Worm (Caenorhabditis elegans) whole organism, late embryonic: ENCODE data around the gene wht-2.

Experiments used
- C08G9.2 ChIP-seq: sonication (generic microtip); optimal IDR thresholded peaks from 2 replicates; lab custom pipeline; 2016; ENCODE audit warnings: mild to moderate bottlenecking, missing genetic modification characterization, moderate library complexity, missing compliant biosample characterization
- ama-1 ChIP-seq: fragments of 150-350 bp; optimal IDR thresholded peaks from 2 replicates; lab custom pipeline; 2014
- ceh-14 ChIP-seq: sonication (generic microtip); optimal IDR thresholded peaks from 2 replicates; lab custom pipeline; 2016; ENCODE audit warnings: missing genotype, missing genetic modification characterization, missing compliant biosample characterization
- ceh-24 ChIP-seq: sonication (generic microtip); optimal IDR thresholded peaks from 2 replicates; lab custom pipeline; 2016; ENCODE audit warnings: mild to moderate bottlenecking, missing genetic modification characterization, missing compliant biosample characterization
- ceh-30 ChIP-seq: fragments of 150-350 bp; optimal IDR thresholded peaks from 2 replicates; lab custom pipeline; 2014; ENCODE audit warnings: missing biosample characterization, missing genetic modification characterization
- ceh-45 ChIP-seq: fragments of 200-800 bp; sonication (Bioruptor generic); IDR thresholded peaks from 2 replicates; pipeline ENCODE4 v1.3.6; 2022; ENCODE audit warnings: missing genetic modification reagents, missing genetic modification characterization, missing compliant biosample characterization
- ceh-6 ChIP-seq: fragments of 200-800 bp; sonication (Bioruptor generic); optimal IDR thresholded peaks from 2 replicates; lab custom pipeline; 2018; ENCODE audit warnings: mild to moderate bottlenecking, missing genetic modification characterization, missing compliant biosample characterization
- ceh-9 ChIP-seq: sonication (generic microtip); optimal IDR thresholded peaks from 2 replicates; lab custom pipeline; 2016; ENCODE audit warnings: mild to moderate bottlenecking, missing genetic modification characterization, inconsistent platforms, missing compliant biosample characterization
- che-1 ChIP-seq: sonication (generic microtip); optimal IDR thresholded peaks from 2 replicates; lab custom pipeline; 2016; ENCODE audit warnings: mild to moderate bottlenecking, missing genetic modification characterization, missing compliant biosample characterization
- dmd-4 ChIP-seq: sonication (generic microtip); optimal IDR thresholded peaks from 2 replicates; lab custom pipeline; 2016; ENCODE audit warnings: borderline replicate concordance, missing genetic modification characterization, missing compliant biosample characterization
- elt-2 ChIP-seq: sonication (generic microtip); optimal IDR thresholded peaks from 2 replicates; lab custom pipeline; 2016; ENCODE audit warnings: missing genetic modification reagents, missing genetic modification characterization, missing compliant biosample characterization
- ets-4 ChIP-seq: sonication (generic microtip); optimal IDR thresholded peaks from 2 replicates; lab custom pipeline; 2016; ENCODE audit warnings: missing genetic modification characterization, missing compliant biosample characterization
- gmeb-2 ChIP-seq: sonication (generic microtip); optimal IDR thresholded peaks from 2 replicates; lab custom pipeline; 2016; ENCODE audit warnings: missing genetic modification characterization, inconsistent platforms, missing compliant biosample characterization
- hlh-30 ChIP-seq: sonication (generic microtip); optimal IDR thresholded peaks from 2 replicates; lab custom pipeline; 2017; ENCODE audit warnings: antibody characterized with exemption, missing genetic modification characterization, missing compliant biosample characterization; ENCODE audit not compliant: insufficient read depth
- hlh-6 ChIP-seq: sonication (generic microtip); optimal IDR thresholded peaks from 2 replicates; lab custom pipeline; 2016; ENCODE audit warnings: missing genotype, missing genetic modification characterization, missing compliant biosample characterization
- lim-6 ChIP-seq: sonication (generic microtip); optimal IDR thresholded peaks from 2 replicates; lab custom pipeline; 2016; ENCODE audit warnings: missing genetic modification characterization, missing compliant biosample characterization
- lin-11 ChIP-seq: fragments of 200-800 bp; sonication (Bioruptor generic); optimal IDR thresholded peaks from 2 replicates; lab custom pipeline; 2018; ENCODE audit warnings: mild to moderate bottlenecking, missing genetic modification characterization, missing compliant biosample characterization
- mec-3 ChIP-seq: sonication (generic microtip); optimal IDR thresholded peaks from 2 replicates; lab custom pipeline; 2016; ENCODE audit warnings: borderline replicate concordance, missing genetic modification characterization, missing compliant biosample characterization
- nfya-1 ChIP-seq: sonication (generic microtip); optimal IDR thresholded peaks from 2 replicates; lab custom pipeline; 2017; ENCODE audit warnings: missing genetic modification characterization, mild to moderate bottlenecking, missing compliant biosample characterization, antibody characterized with exemption, moderate library complexity
- nhr-11 ChIP-seq: fragments of 150-350 bp; optimal IDR thresholded peaks from 2 replicates; lab custom pipeline; 2014; ENCODE audit warnings: missing biosample characterization, missing genetic modification characterization
- odd-2 ChIP-seq: sonication (generic microtip); optimal IDR thresholded peaks from 2 replicates; lab custom pipeline; 2017; ENCODE audit warnings: antibody characterized with exemption, mild to moderate bottlenecking, missing genetic modification characterization, missing compliant biosample characterization
- pag-3 ChIP-seq: sonication (generic microtip); optimal IDR thresholded peaks from 2 replicates; lab custom pipeline; 2016; ENCODE audit warnings: missing compliant biosample characterization, missing genetic modification characterization, borderline replicate concordance
- pha-2 ChIP-seq: sonication (generic microtip); optimal IDR thresholded peaks from 2 replicates; lab custom pipeline; 2017; ENCODE audit warnings: mild to moderate bottlenecking, missing genetic modification characterization, missing compliant biosample characterization
- pha-4 ChIP-seq: fragments of 150-350 bp; optimal IDR thresholded peaks from 2 replicates; lab custom pipeline; 2018; ENCODE audit warnings: missing biosample characterization, missing genetic modification reagents, missing genetic modification characterization
- pqm-1 ChIP-seq: sonication (generic microtip); optimal IDR thresholded peaks from 2 replicates; lab custom pipeline; 2016; ENCODE audit warnings: missing genetic modification characterization, missing compliant biosample characterization
- ref-2 ChIP-seq: sonication (generic microtip); optimal IDR thresholded peaks from 2 replicates; lab custom pipeline; 2016; ENCODE audit warnings: missing genetic modification characterization, missing compliant biosample characterization
- rnt-1 ChIP-seq: sonication (generic microtip); optimal IDR thresholded peaks from 2 replicates; lab custom pipeline; 2016; ENCODE audit warnings: missing genetic modification characterization, missing compliant biosample characterization
- sox-4 ChIP-seq: sonication (generic microtip); optimal IDR thresholded peaks from 2 replicates; lab custom pipeline; 2017; ENCODE audit warnings: mild to moderate bottlenecking, missing genetic modification characterization, inconsistent platforms, missing compliant biosample characterization
- syd-9 ChIP-seq: sonication (generic microtip); optimal IDR thresholded peaks from 2 replicates; lab custom pipeline; 2016; ENCODE audit warnings: mild to moderate bottlenecking, missing genetic modification characterization, moderate library complexity, missing compliant biosample characterization
- tbx-2 ChIP-seq: sonication (generic microtip); optimal IDR thresholded peaks from 2 replicates; lab custom pipeline; 2016; ENCODE audit warnings: missing genetic modification characterization, missing compliant biosample characterization
- ttx-3 ChIP-seq: sonication (generic microtip); optimal IDR thresholded peaks from 2 replicates; lab custom pipeline; 2016; ENCODE audit warnings: missing genetic modification reagents, missing genetic modification characterization, missing compliant biosample characterization
- unc-3 ChIP-seq, 2 experiments: fragments of 200-800 bp in 1 of 2; sonication (Bioruptor generic) in 1 of 2; sonication (generic microtip) in 1 of 2; conservative IDR thresholded peaks in 1 of 2; optimal IDR thresholded peaks in 1 of 2; 2 replicates each; pipeline versions ENCODE4 v1.3.6 to Lab custom; 2016 to 2022; ENCODE audit warnings: missing compliant biosample characterization in 2 of 2, missing genetic modification characterization in 2 of 2, missing genetic modification reagents in 1 of 2
- unc-42 ChIP-seq: sonication (generic microtip); optimal IDR thresholded peaks from 2 replicates; lab custom pipeline; 2016; ENCODE audit warnings: missing genotype, missing genetic modification characterization, missing compliant biosample characterization
- unc-55 ChIP-seq: sonication (generic microtip); optimal IDR thresholded peaks from 2 replicates; lab custom pipeline; 2017; ENCODE audit warnings: missing biosample characterization, missing genetic modification reagents, missing genetic modification characterization
- unc-86 ChIP-seq: sonication (generic microtip); optimal IDR thresholded peaks from 2 replicates; lab custom pipeline; 2016; ENCODE audit warnings: missing genetic modification characterization, missing compliant biosample characterization
- zip-5 ChIP-seq: sonication (generic microtip); optimal IDR thresholded peaks from 2 replicates; lab custom pipeline; 2016; ENCODE audit warnings: missing genetic modification characterization, missing compliant biosample characterization

Gene wht-2

DNA sequence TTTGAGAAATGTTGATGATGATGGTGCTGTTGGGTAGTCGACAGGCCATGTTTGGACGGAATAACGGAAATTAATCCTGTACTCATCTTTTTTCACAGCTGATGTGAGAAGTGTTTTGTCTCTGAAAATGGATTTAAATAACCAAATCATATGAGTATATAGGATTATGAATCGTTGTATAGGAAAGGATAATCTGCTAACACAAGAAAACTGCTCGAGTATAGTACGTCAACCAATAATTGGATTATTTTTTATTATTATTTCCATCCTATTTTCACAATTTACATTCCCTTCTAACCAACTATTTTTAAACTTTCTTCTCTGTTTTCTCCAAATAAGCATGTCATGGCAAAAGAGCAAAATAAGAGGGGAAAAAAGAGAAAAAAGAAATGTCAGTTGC lies 34.5 kb upstream of the wht-2 start:
- no peak for TF ChIP-seq ref-2 (tag; lab: Kevin White, UChicago)

DNA sequence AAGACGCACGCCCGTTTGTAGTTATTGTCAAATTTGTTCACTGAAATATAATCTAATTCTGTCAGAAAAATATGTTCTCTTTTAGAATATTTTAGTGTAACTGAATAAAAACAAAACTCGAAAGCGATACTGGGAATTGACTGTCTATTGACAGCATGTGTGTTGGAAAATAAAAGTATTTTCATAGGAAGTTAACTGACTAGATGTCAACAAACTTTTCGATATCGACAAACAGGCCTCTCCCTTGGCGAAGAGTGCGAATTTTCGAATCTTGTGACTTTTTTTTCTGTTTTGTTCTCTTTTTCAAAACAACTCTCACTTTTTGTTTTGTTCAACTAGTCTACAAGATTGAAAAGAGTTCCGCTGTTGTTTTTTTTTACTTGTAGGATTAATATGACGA lies 32.0 kb upstream of the wht-2 start:
- TF ChIP-seq C08G9.2 (tag; lab: Kevin White, UChicago), result no peak
- TF ChIP-seq gmeb-2, result no peak
- no peak for TF ChIP-seq nfya-1
- no peak for TF ChIP-seq ceh-45
- no peak for TF ChIP-seq hlh-30 (tag; lab: Kevin White, UChicago)
- TF ChIP-seq nhr-11 (tag; lab: Kevin White, UChicago), result no peak
- TF ChIP-seq pqm-1 (tag; lab: Kevin White, UChicago), result no peak
- TF ChIP-seq pha-2 (tag; lab: Kevin White, UChicago), result no peak
- TF ChIP-seq, all 69 proteins: peak for 0

DNA sequence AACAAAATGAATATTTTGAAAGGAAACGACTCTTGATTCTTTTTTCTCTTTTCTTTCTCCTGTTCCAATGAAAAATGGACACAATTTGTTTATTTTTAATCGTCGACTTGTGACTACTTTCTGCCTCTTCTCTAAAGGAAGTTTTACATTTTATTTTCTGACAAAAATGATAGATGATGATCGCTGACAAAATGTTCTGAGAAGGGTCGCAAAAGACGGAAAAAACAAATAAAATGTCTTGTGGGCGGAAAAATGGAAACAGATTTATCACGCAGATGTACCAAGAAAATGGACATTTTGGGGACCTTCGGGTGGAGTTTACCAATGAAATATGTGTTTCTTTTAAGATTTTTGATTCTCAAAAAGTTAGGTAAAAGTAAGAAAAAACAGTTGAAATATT lies 17.3 kb upstream of the wht-2 start:
- TF ChIP-seq ceh-24, result no peak
- TF ChIP-seq unc-3 (GFP tag; conservative IDR thresholded peaks at IDR 0.05; lab: Robert Waterston, UW), result no peak
- no peak for TF ChIP-seq unc-3 (tag; optimal IDR thresholded peaks at IDR 0.05; lab: Kevin White, UChicago)
- TF ChIP-seq ceh-6 (GFP tag; lab: Kevin White, UChicago), result no peak
- no peak for TF ChIP-seq ceh-9 (tag; lab: Kevin White, UChicago)
- TF ChIP-seq syd-9 (tag; lab: Kevin White, UChicago), result no peak
- TF ChIP-seq pha-4 (tag; lab: Kevin White, UChicago), result no peak
- no peak for TF ChIP-seq sox-4 (tag; lab: Kevin White, UChicago)
- TF ChIP-seq odd-2, result no peak
- TF ChIP-seq hlh-6, result no peak
- TF ChIP-seq ceh-30 (tag; lab: Kevin White, UChicago), result no peak
- no peak for TF ChIP-seq rnt-1 (tag; lab: Kevin White, UChicago)
- no peak for TF ChIP-seq tbx-2 (tag; lab: Kevin White, UChicago)
- no peak for TF ChIP-seq ceh-45

DNA sequence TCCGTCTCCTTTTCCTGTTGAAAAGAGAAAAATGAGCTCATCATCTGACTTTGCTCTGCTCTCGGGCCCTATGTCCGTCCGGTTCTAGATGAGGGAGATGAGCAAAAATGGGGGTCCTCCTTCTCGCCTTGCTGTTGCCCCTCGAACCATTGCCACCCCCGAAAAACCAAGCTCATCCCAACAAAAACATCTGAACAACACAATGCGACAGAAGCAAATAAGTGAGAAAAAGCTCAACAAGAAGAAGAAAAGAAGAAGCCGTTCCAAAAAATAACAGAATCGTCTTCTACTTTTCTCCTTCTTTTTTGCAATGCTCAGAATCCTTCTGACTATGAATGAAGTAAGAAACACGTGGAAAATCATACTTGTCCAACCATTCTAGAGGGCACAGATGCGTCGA lies 14.4 kb upstream of the wht-2 start:
- TF ChIP-seq che-1 (tag; lab: Kevin White, UChicago), result no peak
- no peak for TF ChIP-seq pag-3 (tag; lab: Kevin White, UChicago)
- no peak for TF ChIP-seq lim-6
- TF ChIP-seq ceh-45, result no peak
- TF ChIP-seq nhr-11 (tag; lab: Kevin White, UChicago), result no peak
- TF ChIP-seq dmd-4, result no peak
- TF ChIP-seq elt-2 (tag; lab: Kevin White, UChicago), result no peak
- no peak for TF ChIP-seq ttx-3 (tag; lab: Kevin White, UChicago)
- TF ChIP-seq ets-4 (tag; lab: Kevin White, UChicago), result no peak
- TF ChIP-seq ama-1 (lab: Kevin White, UChicago), result no peak
- TF ChIP-seq ceh-9 (tag; lab: Kevin White, UChicago), result no peak
- TF ChIP-seq mec-3, result no peak
- TF ChIP-seq unc-42, result no peak
- no peak for TF ChIP-seq zip-5 (tag; lab: Kevin White, UChicago)
- TF ChIP-seq ceh-14 (tag; lab: Kevin White, UChicago), result no peak
- TF ChIP-seq ref-2 (tag; lab: Kevin White, UChicago), result no peak
- TF ChIP-seq unc-55 (GFP tag; lab: Kevin White, UChicago), result no peak
- TF ChIP-seq unc-86 (tag; lab: Kevin White, UChicago), result no peak
- no peak for TF ChIP-seq lin-11 (tag; lab: Kevin White, UChicago)
